Worm (Caenorhabditis elegans) whole organism, L2 larva: ENCODE results near the gene str-144.

Experiments
- R02D3.7 ChIP-seq: fragments of 150-350 bp; optimal IDR thresholded peaks from 2 replicates; lab custom pipeline; 2014; ENCODE audit warnings: missing biosample characterization, missing genetic modification characterization
- alr-1 ChIP-seq: fragments of 150-350 bp; optimal IDR thresholded peaks from 2 replicates; lab custom pipeline; 2014; ENCODE audit warnings: missing biosample characterization, missing genetic modification characterization
- lin-11 ChIP-seq: fragments of 150-350 bp; sonication (generic microtip); optimal IDR thresholded peaks from 2 replicates; lab custom pipeline; 2014; ENCODE audit warnings: missing biosample characterization, missing genetic modification characterization, inconsistent platforms, mixed read lengths
- lsy-2 ChIP-seq, 2 experiments: fragments of 150-350 bp in 1 of 2; sonication (generic microtip) in 1 of 2; optimal IDR thresholded peaks; 2 replicates each; lab custom pipeline; 2014 to 2017; ENCODE audit warnings: missing biosample characterization in 2 of 2, missing genetic modification characterization in 2 of 2
- skn-1 ChIP-seq: sonication (generic microtip); optimal IDR thresholded peaks from 2 replicates; lab custom pipeline; 2017; ENCODE audit warnings: missing biosample characterization, missing genetic modification characterization

DNA sequence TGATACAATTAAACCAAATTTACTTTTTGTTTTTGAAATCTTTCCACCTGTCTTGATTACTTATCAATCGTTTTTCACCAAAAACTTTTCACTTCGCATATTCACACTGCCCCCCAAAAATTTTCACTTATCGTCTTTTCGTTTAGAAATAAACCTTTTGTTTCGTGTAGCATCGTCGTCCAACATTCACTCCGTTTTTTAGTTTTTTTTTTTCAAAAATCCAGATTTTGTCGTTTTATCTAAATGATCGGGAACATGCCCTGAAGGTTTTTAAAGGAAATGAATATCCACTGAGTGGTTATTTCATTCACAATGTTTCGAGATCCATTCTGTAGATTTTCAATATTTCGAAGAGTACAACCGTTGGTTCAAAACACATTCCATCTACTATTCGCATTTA, 46.0 kb upstream of the str-144 start, which contains the start of gene D1014.7:
- TF ChIP-seq lin-11 (no peak), skn-1 (tag; lab: Kevin White, UChicago) (no peak), R02D3.7 (no peak), alr-1 (no peak), lsy-2 (tag; optimal IDR thresholded peaks at IDR 0.05; lab: Kevin White, UChicago) (no peak)
